Fruit fly (Drosophila melanogaster) whole organism, larva: Measurements from ENCODE around the gene CG31176.
"Not testable (repeated sequence)": the region's sequence is repeated elsewhere in the genome, so short reads cannot be mapped to it uniquely, and the experiment has no call there.

Source experiments
- noc ChIP-seq: fragments of 200-800 bp; sonication (Bioruptor generic); optimal IDR thresholded peaks from 3 replicates; lab custom pipeline; 2019; ENCODE audit warnings: missing biosample characterization, mild to moderate bottlenecking, missing genetic modification characterization, moderate library complexity

CG31176 gene

dm6 chr3R:21719420-21719933, at the start of gene CG31176:
Gene CG31176, minus strand, starts transcription at chr3R:21719660.
- no peak for TF ChIP-seq noc

dm6 chr3R:21769218-21769617, 49.8 kb upstream of the CG31176 start, which contains the start of gene Burs:
Gene Burs, plus strand, starts transcription at chr3R:21769518.
- no peak for TF ChIP-seq noc

dm6 chr3R:21758145-21758856, 38.8 kb upstream of the CG31176 start, which contains the start of gene CG42335:
Gene CG42335, plus strand, starts transcription at chr3R:21758764.
- TF ChIP-seq noc = peak; percentile 45

dm6 chr3R:21757550-21757949, 38.1 kb upstream of the CG31176 start:
- TF ChIP-seq noc = peak; percentile 20

- TF ChIP-seq noc = peak; percentile 37
Observed at dm6 chr3R:21753974-21754373, 34.5 kb upstream of the CG31176 start, which contains the start of gene CG31198. Gene CG31198, plus strand, starts transcription at chr3R:21754324.

dm6 chr3R:21753099-21753498, 33.6 kb upstream of the CG31176 start:
- peak; percentile 86 for TF ChIP-seq noc

- TF ChIP-seq noc = peak; percentile 54
Observed at dm6 chr3R:21748954-21749920, 29.8 kb upstream of the CG31176 start, which contains the start of gene CG31233. Gene CG31233, plus strand, starts transcription at chr3R:21749853.

dm6 chr3R:21745887-21746286, 26.4 kb upstream of the CG31176 start:
- no peak for TF ChIP-seq noc

- no peak for TF ChIP-seq noc
Observed at dm6 chr3R:21744988-21745387, 25.5 kb upstream of the CG31176 start, which contains the start of gene CG31343. Gene CG31343, plus strand, starts transcription at chr3R:21745266.

- TF ChIP-seq noc = peak; percentile 37
Observed at dm6 chr3R:21740766-21741350, 21.4 kb upstream of the CG31176 start.

- TF ChIP-seq noc = peak; percentile 30
Observed at dm6 chr3R:21739750-21740319, 20.4 kb upstream of the CG31176 start, which contains the start of gene CG5849. Gene CG5849, plus strand, starts transcription at chr3R:21740105.

dm6 chr3R:21739010-21739409, 19.6 kb upstream of the CG31176 start, which contains the start of gene CG34034:
Gene CG34034, minus strand, starts transcription at chr3R:21739110.
- no peak for TF ChIP-seq noc

- no peak for TF ChIP-seq noc
Observed at dm6 chr3R:21737264-21737663, 17.8 kb upstream of the CG31176 start, which contains the start of gene CG42870. Gene CG42870, minus strand, starts transcription at chr3R:21737364.

- TF ChIP-seq noc = no peak
Observed at dm6 chr3R:21736749-21737148, 17.3 kb upstream of the CG31176 start, which contains the start of gene CG42869. Gene CG42869, minus strand, starts transcription at chr3R:21736849.

dm6 chr3R:21736196-21736595, 16.7 kb upstream of the CG31176 start, which contains the start of gene Sfp93F:
Gene Sfp93F, minus strand, starts transcription at chr3R:21736296.
- not testable (repeated sequence) for TF ChIP-seq noc

dm6 chr3R:21732901-21733300, 13.4 kb upstream of the CG31176 start:
- TF ChIP-seq noc = no peak
